Fruit fly (Drosophila melanogaster) whole organism, prepupa: ENCODE data around the gene Fmr1.
A peak's percentile ranks its signal among the peaks of the same experiment; 100 is the strongest.

Experiments
- Blimp-1 ChIP-seq: fragments of 200-800 bp; sonication (Bioruptor generic); optimal IDR thresholded peaks from 3 replicates; lab custom pipeline; 2017; ENCODE audit warnings: missing biosample characterization, missing genetic modification characterization, mild to moderate bottlenecking, moderate library complexity, missing genetic modification reagents
- CG11762 ChIP-seq: fragments of 200-800 bp; sonication (Bioruptor generic); optimal IDR thresholded peaks from 3 replicates; lab custom pipeline; 2016; ENCODE audit warnings: missing biosample characterization, missing genetic modification characterization; ENCODE audit not compliant: insufficient read depth
- CG15336 ChIP-seq: fragments of 200-800 bp; sonication (Bioruptor generic); IDR thresholded peaks from 2 replicates; pipeline ENCODE4 v1.3.6; 2022; ENCODE audit warnings: missing biosample characterization, missing genetic modification characterization
- CG1621 ChIP-seq: fragments of 200-800 bp; sonication (Bioruptor generic); optimal IDR thresholded peaks from 3 replicates; lab custom pipeline; 2018; ENCODE audit warnings: missing biosample characterization, mild to moderate bottlenecking, missing genetic modification characterization
- CG16779 ChIP-seq: fragments of 200-800 bp; sonication (Bioruptor generic); optimal IDR thresholded peaks from 3 replicates; lab custom pipeline; 2017; ENCODE audit warnings: missing biosample characterization, mild to moderate bottlenecking, missing genetic modification characterization
- CG3032 ChIP-seq: fragments of 200-800 bp; optimal IDR thresholded peaks from 2 replicates; lab custom pipeline; 2019; ENCODE audit warnings: missing biosample characterization, mild to moderate bottlenecking, missing genetic modification characterization, moderate library complexity
- CG31627 ChIP-seq: fragments of 200-800 bp; sonication (Bioruptor generic); optimal IDR thresholded peaks from 3 replicates; lab custom pipeline; 2016; ENCODE audit warnings: missing biosample characterization, missing genetic modification characterization
- CG34406 ChIP-seq: fragments of 200-800 bp; sonication (Bioruptor generic); optimal IDR thresholded peaks from 3 replicates; lab custom pipeline; 2016; ENCODE audit warnings: missing biosample characterization, missing genetic modification characterization
- CG6163 ChIP-seq: fragments of 200-800 bp; sonication (Bioruptor generic); IDR thresholded peaks from 3 replicates; pipeline ENCODE4 v1.3.6; 2022; ENCODE audit warnings: missing biosample characterization, missing genetic modification characterization
- CG6276 ChIP-seq: fragments of 200-800 bp; sonication (Bioruptor generic); optimal IDR thresholded peaks from 2 replicates; lab custom pipeline; 2017; ENCODE audit warnings: missing biosample characterization, mild to moderate bottlenecking, missing genetic modification characterization
- CG6792 ChIP-seq: fragments of 200-800 bp; sonication (Bioruptor generic); optimal IDR thresholded peaks from 3 replicates; lab custom pipeline; 2016; ENCODE audit warnings: missing biosample characterization, missing genetic modification characterization
- CG6808 ChIP-seq: fragments of 200-800 bp; sonication (Bioruptor generic); optimal IDR thresholded peaks from 3 replicates; lab custom pipeline; 2017; ENCODE audit warnings: missing biosample characterization, missing genetic modification characterization, mild to moderate bottlenecking, moderate library complexity, missing genetic modification reagents
- CG7368 ChIP-seq: fragments of 200-800 bp; sonication (Bioruptor generic); optimal IDR thresholded peaks from 3 replicates; lab custom pipeline; 2016; ENCODE audit warnings: missing biosample characterization, missing genetic modification characterization
- CG8119 ChIP-seq: fragments of 200-800 bp; sonication (Bioruptor generic); IDR thresholded peaks from 3 replicates; pipeline ENCODE4 v1.3.6; 2022; ENCODE audit warnings: missing biosample characterization, missing genetic modification characterization
- CG8319 ChIP-seq: fragments of 200-800 bp; sonication (Bioruptor generic); optimal IDR thresholded peaks from 3 replicates; lab custom pipeline; 2016; ENCODE audit warnings: missing biosample characterization, missing genetic modification characterization
- CG9139 ChIP-seq: fragments of 200-800 bp; sonication (Bioruptor generic); optimal IDR thresholded peaks from 3 replicates; lab custom pipeline; 2017; ENCODE audit warnings: missing biosample characterization, mild to moderate bottlenecking, missing genetic modification characterization
- Eip75B ChIP-seq: fragments of 200-800 bp; sonication (Bioruptor generic); optimal IDR thresholded peaks from 3 replicates; lab custom pipeline; 2016; ENCODE audit warnings: missing biosample characterization, missing genetic modification characterization
- Eip93F ChIP-seq: fragments of 200-800 bp; sonication (Bioruptor generic); optimal IDR thresholded peaks from 2 replicates; lab custom pipeline; 2016; ENCODE audit warnings: missing biosample characterization, mild to moderate bottlenecking, missing genetic modification characterization
- Ets21C ChIP-seq: fragments of 200-800 bp; sonication (Bioruptor generic); optimal IDR thresholded peaks from 3 replicates; lab custom pipeline; 2016; ENCODE audit warnings: missing biosample characterization, missing genetic modification characterization
- Gug ChIP-seq: fragments of 200-800 bp; sonication (Bioruptor generic); IDR thresholded peaks from 2 replicates; pipeline ENCODE4 v1.3.6; 2022; ENCODE audit warnings: missing biosample characterization, missing genetic modification characterization
- Hr38 ChIP-seq: sonication (Bioruptor generic); optimal IDR thresholded peaks from 2 replicates; lab custom pipeline; 2016; ENCODE audit warnings: missing biosample characterization, missing genetic modification characterization
- Hr4 ChIP-seq: fragments of 200-800 bp; sonication (Bioruptor generic); optimal IDR thresholded peaks from 3 replicates; lab custom pipeline; 2016; ENCODE audit warnings: missing biosample characterization, missing genetic modification characterization
- Lpt ChIP-seq: fragments of 200-800 bp; sonication (Bioruptor generic); optimal IDR thresholded peaks from 3 replicates; lab custom pipeline; 2016; ENCODE audit warnings: missing biosample characterization, missing genetic modification characterization
- Met ChIP-seq: fragments of 200-800 bp; sonication (Bioruptor generic); optimal IDR thresholded peaks from 3 replicates; lab custom pipeline; 2016; ENCODE audit warnings: missing biosample characterization, missing genetic modification characterization
- OdsH ChIP-seq: fragments of 200-800 bp; sonication (Bioruptor generic); optimal IDR thresholded peaks from 3 replicates; lab custom pipeline; 2016; ENCODE audit warnings: missing biosample characterization, missing genetic modification characterization
- Smox ChIP-seq: fragments of 200-800 bp; sonication (Bioruptor generic); optimal IDR thresholded peaks from 3 replicates; lab custom pipeline; 2016; ENCODE audit warnings: missing biosample characterization, missing genetic modification characterization
- Sox15 ChIP-seq: fragments of 200-800 bp; sonication (Bioruptor generic); optimal IDR thresholded peaks from 3 replicates; lab custom pipeline; 2016; ENCODE audit warnings: missing biosample characterization, missing genetic modification characterization
- cyc ChIP-seq: fragments of 200-800 bp; sonication (Bioruptor generic); optimal IDR thresholded peaks from 3 replicates; lab custom pipeline; 2016; ENCODE audit warnings: missing biosample characterization, missing genetic modification characterization
- dsx ChIP-seq: fragments of 200-800 bp; optimal IDR thresholded peaks from 3 replicates; lab custom pipeline; 2019; ENCODE audit warnings: missing biosample characterization, mild to moderate bottlenecking, missing genetic modification characterization, moderate library complexity; ENCODE audit not compliant: poor library complexity, severe bottlenecking
- eg ChIP-seq: fragments of 200-800 bp; sonication (Bioruptor generic); IDR thresholded peaks from 3 replicates; pipeline ENCODE4 v1.3.6; 2022; ENCODE audit warnings: missing biosample characterization, missing genetic modification characterization
- esn ChIP-seq: fragments of 200-800 bp; sonication (Bioruptor generic); optimal IDR thresholded peaks from 2 replicates; lab custom pipeline; 2016; ENCODE audit warnings: missing biosample characterization, mild to moderate bottlenecking, missing genetic modification characterization, moderate library complexity
- fd59A ChIP-seq: fragments of 200-800 bp; sonication (Bioruptor generic); optimal IDR thresholded peaks from 2 replicates; lab custom pipeline; 2017; ENCODE audit warnings: missing biosample characterization, mild to moderate bottlenecking, missing genetic modification characterization, missing genetic modification reagents
- fd85E ChIP-seq: fragments of 200-800 bp; sonication (Bioruptor generic); optimal IDR thresholded peaks from 3 replicates; lab custom pipeline; 2016; ENCODE audit warnings: missing biosample characterization, missing genetic modification characterization
- lz ChIP-seq: fragments of 200-800 bp; sonication (Bioruptor generic); optimal IDR thresholded peaks from 3 replicates; lab custom pipeline; 2016; ENCODE audit warnings: missing biosample characterization, missing genetic modification characterization
- net ChIP-seq: fragments of 200-800 bp; sonication (Bioruptor generic); optimal IDR thresholded peaks from 3 replicates; lab custom pipeline; 2016; ENCODE audit warnings: missing biosample characterization, missing genetic modification characterization
- salr ChIP-seq, 2 experiments: fragments of 200-800 bp; sonication (Bioruptor generic); optimal IDR thresholded peaks; 3 replicates each; lab custom pipeline; 2016 to 2018; ENCODE audit warnings: missing biosample characterization in 2 of 2, missing genetic modification characterization in 2 of 2, mild to moderate bottlenecking in 1 of 2
- spab ChIP-seq: fragments of 200-800 bp; sonication (Bioruptor generic); optimal IDR thresholded peaks from 2 replicates; lab custom pipeline; 2017; ENCODE audit warnings: missing biosample characterization, mild to moderate bottlenecking, missing genetic modification characterization, missing genetic modification reagents
- ss ChIP-seq, 2 experiments: fragments of 200-800 bp; sonication (Bioruptor generic); optimal IDR thresholded peaks; 2 replicates in 1 of 2; 3 replicates in 1 of 2; lab custom pipeline; 2017 to 2018; ENCODE audit warnings: mild to moderate bottlenecking in 2 of 2, missing biosample characterization in 2 of 2, missing genetic modification characterization in 2 of 2, moderate library complexity in 1 of 2
- topi ChIP-seq: fragments of 200-800 bp; sonication (Bioruptor generic); optimal IDR thresholded peaks from 3 replicates; lab custom pipeline; 2016; ENCODE audit warnings: missing biosample characterization, missing genetic modification characterization
- vri ChIP-seq: fragments of 200-800 bp; sonication (Bioruptor generic); optimal IDR thresholded peaks from 3 replicates; lab custom pipeline; 2016; ENCODE audit warnings: missing biosample characterization, mild to moderate bottlenecking, missing genetic modification characterization

Gene Fmr1

dm6 chr3R:10144103-10144998, 34.4 kb upstream of the Fmr1 start, which contains the start of the genes TAF1B and Invadolysin (continued):
- TF ChIP-seq CG34406 (GFP tag; lab: Kevin White, UChicago) (peak; percentile 34), Gug (GFP tag; lab: Robert Waterston, UW) (peak; percentile 30; the same call in 1 of the 2 replicates), CG7368 (peak; percentile 13), vri (GFP tag; lab: Kevin White, UChicago) (peak; percentile 30), salr (GFP tag; optimal IDR thresholded peaks at IDR 0.05; lab: Kevin White, UChicago) (no peak), eg (GFP tag; lab: Robert Waterston, UW) (peak; percentile 19; the same call in 1 of the 3 replicates), Smox (peak; percentile 61), CG31627 (GFP tag; lab: Kevin White, UChicago) (peak; percentile 48), dsx (GFP tag; lab: Kevin White, UChicago) (peak; percentile 76), ss (GFP tag; optimal IDR thresholded peaks at IDR 0.05; lab: Kevin White, UChicago) (peak; percentile 31 to 41), esn (GFP tag; lab: Kevin White, UChicago) (peak; percentile 54), net (GFP tag; lab: Kevin White, UChicago) (peak; percentile 49), CG6276 (peak; percentile 43), CG6808 (GFP tag; lab: Kevin White, UChicago) (peak; percentile 8), Eip93F (GFP tag; lab: Kevin White, UChicago) (peak; percentile 65), CG8319 (peak; percentile 23), CG6792 (no peak)

DNA sequence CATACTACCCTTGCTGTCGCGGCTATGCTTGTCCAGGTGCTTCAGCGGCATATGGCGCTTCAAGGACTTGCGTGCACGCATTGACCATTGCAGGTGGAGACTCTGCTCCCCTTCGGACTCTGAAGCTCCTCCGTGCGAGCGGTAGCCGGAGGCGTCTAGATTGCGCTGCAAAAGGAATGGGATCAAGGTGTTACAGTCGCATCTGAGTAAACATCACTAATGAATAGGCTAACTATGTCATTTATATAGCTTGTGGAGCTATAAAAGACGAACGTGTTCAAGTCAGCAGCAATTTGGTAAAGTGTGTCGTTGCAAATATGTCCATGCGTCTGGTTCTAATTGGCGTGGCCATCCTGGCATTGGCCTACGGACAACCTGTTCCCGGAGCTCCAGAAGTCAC, 32.8 kb upstream of the Fmr1 start, which contains the start of gene CG42759:
Gene CG42759 (plus strand): TSS at position 301 of the 400 bp plus-strand sequence.
- no peak for TF ChIP-seq esn (GFP tag; lab: Kevin White, UChicago)
- no peak for TF ChIP-seq CG16779 (tag; lab: Kevin White, UChicago)
- TF ChIP-seq topi (GFP tag; lab: Kevin White, UChicago): no peak
- no peak for TF ChIP-seq dsx (GFP tag; lab: Kevin White, UChicago)
- no peak for TF ChIP-seq Hr38
- no peak for TF ChIP-seq CG6276
- TF ChIP-seq Blimp-1 (GFP tag; lab: Kevin White, UChicago): no peak
- TF ChIP-seq lz (GFP tag; lab: Kevin White, UChicago): no peak

dm6 chr3R:10139649-10140598, 30.0 kb upstream of the Fmr1 start, which contains the start of gene tws:
tws (minus strand) TSS chr3R:10139772.
- TF ChIP-seq Hr4 (peak; percentile 39), CG1621 (tag; lab: Kevin White, UChicago) (peak; percentile 16), CG15336 (GFP tag; lab: Robert Waterston, UW) (peak; percentile 42; the same call in 1 of the 2 replicates), salr (GFP tag; optimal IDR thresholded peaks at IDR 0.05; lab: Kevin White, UChicago) (peak in 1 of 2 experiments; percentile 37), OdsH (GFP tag; lab: Kevin White, UChicago) (peak; percentile 40), CG7368 (no peak), Gug (GFP tag; lab: Robert Waterston, UW) (no peak), spab (GFP tag; lab: Kevin White, UChicago) (peak; percentile 47), Lpt (GFP tag; lab: Kevin White, UChicago) (peak; percentile 1), CG6792 (peak; percentile 6), esn (GFP tag; lab: Kevin White, UChicago) (peak; percentile 52), CG11762 (GFP tag; lab: Kevin White, UChicago) (peak; percentile 2), CG9139 (GFP tag; lab: Kevin White, UChicago) (no peak), Hr38 (no peak), CG8119 (GFP tag; lab: Robert Waterston, UW) (peak; percentile 51; the same call in 1 of the 3 replicates), vri (GFP tag; lab: Kevin White, UChicago) (peak; percentile 4), CG8319 (no peak), ss (GFP tag; optimal IDR thresholded peaks at IDR 0.05; lab: Kevin White, UChicago) (peak; percentile 67 to 75), CG6163 (GFP tag; lab: Robert Waterston, UW) (no peak), topi (GFP tag; lab: Kevin White, UChicago) (peak; percentile 30), CG3032 (tag; lab: Kevin White, UChicago) (peak; percentile 54), Eip75B (GFP tag; lab: Kevin White, UChicago) (peak; percentile 29), cyc (peak; percentile 2), Sox15 (GFP tag; lab: Kevin White, UChicago) (no peak), Met (GFP tag; lab: Kevin White, UChicago) (peak; percentile 40), fd59A (GFP tag; lab: Kevin White, UChicago) (peak; percentile 25), CG6276 (peak; percentile 22), fd85E (no peak), Ets21C (GFP tag; lab: Kevin White, UChicago) (no peak), Blimp-1 (GFP tag; lab: Kevin White, UChicago) (no peak)
